Worm (Caenorhabditis elegans): ENCODE results near the gene cyp-13A3.

DNA sequence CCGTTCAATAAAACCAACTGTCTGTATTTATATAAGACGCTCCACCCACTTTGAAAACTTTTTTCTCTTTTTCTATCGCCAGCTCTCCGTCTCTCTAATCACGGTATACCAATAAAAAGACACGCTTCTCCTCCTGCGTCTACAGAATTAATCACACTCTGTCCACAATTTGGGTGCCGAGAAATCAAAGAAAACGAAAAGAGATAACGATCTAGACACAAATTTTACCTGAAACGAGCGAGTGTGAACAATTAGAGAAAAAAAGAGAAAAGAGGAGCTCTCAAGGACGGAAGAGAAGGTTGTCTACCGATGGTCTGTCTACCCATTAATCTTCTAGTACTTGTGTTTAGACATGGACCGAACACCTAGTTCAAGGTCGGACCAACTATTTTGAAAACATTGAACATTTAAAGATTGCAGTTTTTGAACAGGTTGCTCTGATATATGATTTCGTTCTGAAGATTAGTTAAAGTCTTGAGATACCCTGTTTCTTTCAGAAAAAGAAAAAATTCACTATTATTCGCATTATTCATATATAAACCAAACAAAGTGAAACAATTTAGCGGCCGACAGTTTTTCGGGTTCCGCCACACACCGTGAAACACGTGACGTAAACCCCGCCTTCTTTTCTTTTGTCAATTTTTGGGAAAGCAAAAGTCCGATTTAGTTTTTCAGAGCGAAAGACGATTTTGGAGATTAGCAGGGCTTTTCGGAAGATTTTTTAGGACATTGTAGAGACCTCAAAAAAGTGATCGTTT lies 5.5 kb downstream of the cyp-13A3 start, which contains the start of gene cyp-13A2:
- no peak for TF ChIP-seq fos-1 (tag; optimal IDR thresholded peaks at IDR 0.05)
- no peak for TF ChIP-seq ama-1 (optimal IDR thresholded peaks at IDR 0.05)
- TF ChIP-seq daf-12 (tag; optimal IDR thresholded peaks at IDR 0.05): no peak
- TF ChIP-seq nfya-1 (tag; optimal IDR thresholded peaks at IDR 0.05; ENCODE audit: insufficient read depth): peak; percentile 31
- peak; percentile 85 for TF ChIP-seq elt-1 (tag; optimal IDR thresholded peaks at IDR 0.05)
- no peak for TF ChIP-seq nhr-237 (tag; optimal IDR thresholded peaks at IDR 0.05)
- TF ChIP-seq nhr-76 (tag; optimal IDR thresholded peaks at IDR 0.05): no peak
- peak; percentile 55 for TF ChIP-seq nhr-23 (tag; optimal IDR thresholded peaks at IDR 0.05)
- no peak for TF ChIP-seq mdl-1 (tag; optimal IDR thresholded peaks at IDR 0.05)
- no peak for TF ChIP-seq lin-39 (tag; optimal IDR thresholded peaks at IDR 0.05)
- TF ChIP-seq pqm-1 (tag; optimal IDR thresholded peaks at IDR 0.05): peak; percentile 71
- TF ChIP-seq jun-1 (tag; optimal IDR thresholded peaks at IDR 0.05): peak; percentile 26
- TF ChIP-seq nhr-25 (tag; optimal IDR thresholded peaks at IDR 0.05): peak; percentile 92

Measured in whole organism, L3 larva.